Worm (Caenorhabditis elegans) whole organism, young adult: ENCODE measurements around the gene C35C5.8.

ENCODE experiments used
- F39B2.1 ChIP-seq: fragments of 200-800 bp; sonication (Bioruptor generic); IDR thresholded peaks from 2 replicates; pipeline ENCODE4 v1.3.6; 2022; ENCODE audit warnings: missing genetic modification reagents, missing genetic modification characterization, missing compliant biosample characterization
- ama-1 ChIP-seq, 3 experiments: fragments of 150-350 bp in 1 of 3; sonication (generic microtip) in 2 of 3; optimal IDR thresholded peaks; 2 replicates each; lab custom pipeline; 2014 to 2018; ENCODE audit warnings: missing biosample characterization in 2 of 3, missing genetic modification characterization in 2 of 3, missing genetic modification reagents in 2 of 3
- athp-1 ChIP-seq: sonication (generic microtip); optimal IDR thresholded peaks from 2 replicates; lab custom pipeline; 2017; ENCODE audit warnings: mild to moderate bottlenecking, missing genetic modification characterization, missing compliant biosample characterization
- ets-4 ChIP-seq: fragments of 200-800 bp; sonication (Bioruptor generic); optimal IDR thresholded peaks from 2 replicates; lab custom pipeline; 2018; ENCODE audit warnings: mild to moderate bottlenecking, missing genetic modification characterization, missing compliant biosample characterization
- hmg-1.2 ChIP-seq: fragments of 200-800 bp; sonication (Bioruptor generic); IDR thresholded peaks from 2 replicates; pipeline ENCODE4 v1.3.6; 2022; ENCODE audit warnings: missing genetic modification reagents, missing genetic modification characterization, missing compliant biosample characterization
- let-526 ChIP-seq: fragments of 200-800 bp; sonication (Bioruptor generic); IDR thresholded peaks from 2 replicates; pipeline ENCODE4 v1.3.6; 2022; ENCODE audit warnings: missing genetic modification reagents, missing genetic modification characterization, missing compliant biosample characterization
- lsl-1 ChIP-seq: fragments of 200-800 bp; sonication (Bioruptor generic); optimal IDR thresholded peaks from 2 replicates; lab custom pipeline; 2018; ENCODE audit warnings: mild to moderate bottlenecking, missing genetic modification characterization, moderate library complexity, missing compliant biosample characterization
- nhr-80 ChIP-seq: sonication (generic microtip); optimal IDR thresholded peaks from 2 replicates; lab custom pipeline; 2016; ENCODE audit warnings: missing genetic modification characterization, missing compliant biosample characterization
- rcor-1 ChIP-seq: fragments of 200-800 bp; sonication (Bioruptor generic); IDR thresholded peaks from 2 replicates; pipeline ENCODE4 v1.3.6; 2022; ENCODE audit warnings: missing genetic modification reagents, missing genetic modification characterization, missing compliant biosample characterization
- zim-3 ChIP-seq: sonication (generic microtip); optimal IDR thresholded peaks from 2 replicates; lab custom pipeline; 2017; ENCODE audit warnings: mild to moderate bottlenecking, missing genetic modification characterization, moderate library complexity, missing compliant biosample characterization

ce11 chrX:11507836-11508235, 25.6 kb upstream of the C35C5.8 start:
- no peak for TF ChIP-seq zim-3 (tag; lab: Kevin White, UChicago)
- TF ChIP-seq ets-4 (GFP tag; lab: Kevin White, UChicago) = no peak
- TF ChIP-seq let-526 (GFP tag; lab: Robert Waterston, UW) = no peak
- TF ChIP-seq nhr-80 (tag; lab: Kevin White, UChicago) = no peak
- no peak for TF ChIP-seq athp-1 (tag; lab: Kevin White, UChicago)
- TF ChIP-seq F39B2.1 = no peak
- TF ChIP-seq rcor-1 (GFP tag; lab: Robert Waterston, UW) = no peak
- TF ChIP-seq ama-1 (optimal IDR thresholded peaks at IDR 0.05; lab: Kevin White, UChicago) = no peak
- no peak for TF ChIP-seq ama-1 (GFP tag; optimal IDR thresholded peaks at IDR 0.05; lab: Kevin White, UChicago)
- no peak for TF ChIP-seq lsl-1 (GFP tag; lab: Kevin White, UChicago)
- TF ChIP-seq hmg-1.2 (GFP tag; lab: Robert Waterston, UW) = no peak
